Fruit fly (Drosophila melanogaster): ENCODE data around the gene Ankrd49.

The Ankrd49 gene

DNA sequence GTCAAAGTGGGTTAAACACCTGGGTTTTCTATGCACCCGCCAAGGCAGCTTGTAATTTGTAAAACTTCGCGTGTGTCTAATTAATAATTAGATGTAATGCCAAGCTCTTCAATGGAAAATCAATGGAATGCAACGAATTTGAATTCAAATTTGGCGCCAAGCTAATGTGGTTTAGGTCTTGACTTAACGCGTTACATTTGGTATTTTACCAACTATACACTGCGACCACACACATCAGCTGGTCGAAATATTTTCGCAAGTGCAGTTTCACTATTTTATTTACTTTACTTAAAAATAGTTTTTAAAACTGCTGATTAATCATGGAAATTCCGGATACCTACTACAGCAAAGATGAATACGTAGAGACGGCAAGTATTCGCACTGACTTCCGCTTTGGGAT is 1.7 kb downstream of the Ankrd49 start, which contains the start of gene DCTN5-p25:
Gene DCTN5-p25 (plus strand): TSS at position 229 of the 400 bp plus-strand sequence.
- no peak for TF ChIP-seq Jra (GFP tag; optimal IDR thresholded peaks at IDR 0.05)

- TF ChIP-seq h (GFP tag; optimal IDR thresholded peaks at IDR 0.05) (no peak), Jra (GFP tag; optimal IDR thresholded peaks at IDR 0.05) (no peak), Sp1 (GFP tag; optimal IDR thresholded peaks at IDR 0.05) (no peak), woc (GFP tag; optimal IDR thresholded peaks at IDR 0.05) (no peak), Rel (GFP tag; optimal IDR thresholded peaks at IDR 0.05) (no peak), Rel (tag; optimal IDR thresholded peaks at IDR 0.05) (no peak), dmrt93B (GFP tag; optimal IDR thresholded peaks at IDR 0.05) (no peak), tai (GFP tag; optimal IDR thresholded peaks at IDR 0.05) (no peak), Mio (GFP tag; optimal IDR thresholded peaks at IDR 0.05) (no peak)
These were observed 5.4 kb downstream of the Ankrd49 start for dm6 chr2L:15001847-15002246.

- TF ChIP-seq dsf (GFP tag; optimal IDR thresholded peaks at IDR 0.05; ENCODE audit: borderline replicate concordance): no peak
- TF ChIP-seq Dfd (GFP tag; optimal IDR thresholded peaks at IDR 0.05): no peak
- TF ChIP-seq usp (GFP tag; optimal IDR thresholded peaks at IDR 0.05): no peak
- no peak for TF ChIP-seq tai (GFP tag; optimal IDR thresholded peaks at IDR 0.05)
- TF ChIP-seq Mio (GFP tag; optimal IDR thresholded peaks at IDR 0.05): no peak
- TF ChIP-seq CG9705 (GFP tag; optimal IDR thresholded peaks at IDR 0.05): no peak
- no peak for TF ChIP-seq fru (GFP tag; optimal IDR thresholded peaks at IDR 0.05)
These were observed 6.9 kb downstream of the Ankrd49 start for dm6 chr2L:15000360-15000759.

DNA sequence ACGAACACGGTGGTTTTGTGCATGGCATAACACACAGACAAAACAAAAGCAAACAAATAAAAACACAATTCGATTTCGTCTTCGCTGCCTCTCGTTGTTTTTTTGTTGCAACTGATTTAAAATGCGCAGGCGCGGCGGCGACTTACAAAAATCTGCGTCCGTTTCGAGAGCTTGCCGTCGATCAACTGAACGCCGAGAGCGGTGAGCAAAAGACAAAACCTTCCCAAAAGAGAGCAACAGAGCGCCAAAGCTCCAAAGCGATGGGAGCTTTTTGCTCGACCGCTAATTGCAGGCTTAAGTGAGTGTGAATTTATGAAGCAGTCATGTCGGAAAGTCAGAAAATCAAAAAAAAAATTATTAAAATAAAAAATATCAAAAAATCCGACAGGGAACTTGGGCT is 9.9 kb downstream of the Ankrd49 start, which contains the start of gene mol:
Gene mol (minus strand): TSS at position 190 of the 400 bp plus-strand sequence.
- TF ChIP-seq dl (GFP tag; optimal IDR thresholded peaks at IDR 0.05; ENCODE audit: insufficient read depth in 1 of 2, partially characterized antibody in 2 of 2) (peak; percentile 14 to 27), jim (GFP tag; optimal IDR thresholded peaks at IDR 0.05) (peak; percentile 50), Hr83 (GFP tag; optimal IDR thresholded peaks at IDR 0.05; ENCODE audit: poor library complexity, severe bottlenecking) (peak; percentile 16), pan (optimal IDR thresholded peaks at IDR 0.05) (no peak), Abd-B (GFP tag; optimal IDR thresholded peaks at IDR 0.05) (no peak), foxo (GFP tag; optimal IDR thresholded peaks at IDR 0.05) (no peak), Dif (GFP tag; optimal IDR thresholded peaks at IDR 0.05; ENCODE audit: partially characterized antibody) (peak; percentile 57), Vsx2 (GFP tag; optimal IDR thresholded peaks at IDR 0.05; ENCODE audit: partially characterized antibody) (peak; percentile 14), CG9705 (GFP tag; optimal IDR thresholded peaks at IDR 0.05) (no peak), br (GFP tag; optimal IDR thresholded peaks at IDR 0.05) (no peak), Mio (GFP tag; optimal IDR thresholded peaks at IDR 0.05) (no peak), brk (GFP tag; optimal IDR thresholded peaks at IDR 0.05) (no peak), OdsH (GFP tag; optimal IDR thresholded peaks at IDR 0.05) (no peak), Sp1 (GFP tag; optimal IDR thresholded peaks at IDR 0.05) (no peak)

DNA sequence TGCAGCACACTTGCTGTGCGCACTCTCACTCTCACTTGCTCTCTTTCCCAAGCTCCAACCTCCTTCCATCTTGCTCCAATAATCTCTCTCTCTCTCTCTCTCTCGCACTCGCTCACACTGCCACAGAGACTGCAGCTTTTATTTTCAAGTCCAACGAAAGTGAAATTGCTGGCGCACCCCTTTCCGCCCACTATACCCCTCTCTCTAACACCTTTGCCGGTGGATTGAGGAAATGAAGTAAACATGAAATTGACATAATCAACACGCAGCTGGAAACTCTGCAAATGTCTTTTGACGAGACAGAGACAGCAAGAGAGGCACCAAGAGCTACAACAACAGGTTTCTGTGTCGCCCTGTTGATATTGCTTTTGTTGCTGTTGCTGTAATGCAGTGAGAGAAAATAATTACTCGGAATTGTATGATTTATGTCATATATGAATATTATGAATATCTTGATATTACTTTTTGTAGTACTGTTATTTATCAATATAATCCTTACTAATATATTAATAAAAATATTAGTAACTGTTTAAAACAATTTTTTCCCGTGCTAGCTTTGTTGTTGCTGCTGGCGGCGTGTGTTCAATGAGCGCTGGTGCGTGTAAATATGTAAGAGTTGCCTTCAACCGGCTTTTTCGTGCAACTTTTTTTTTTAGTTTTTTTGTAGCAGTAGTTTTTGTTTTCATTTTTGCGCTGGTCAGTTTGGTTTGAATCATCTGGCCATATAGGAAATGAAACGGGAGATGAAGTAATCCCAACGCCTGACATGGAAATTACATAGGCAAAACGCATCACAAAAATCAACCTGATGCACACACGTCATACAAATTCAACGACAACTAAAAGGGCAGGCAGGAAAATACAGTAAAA is 11.4 kb downstream of the Ankrd49 start:
- TF ChIP-seq ey (GFP tag; optimal IDR thresholded peaks at IDR 0.05) (peak; percentile 60), Hr78 (GFP tag; optimal IDR thresholded peaks at IDR 0.05) (no peak), foxo (GFP tag; optimal IDR thresholded peaks at IDR 0.05) (peak in 1 of 2 experiments; percentile 88), Myc (optimal IDR thresholded peaks at IDR 0.05) (no peak), Hr83 (GFP tag; optimal IDR thresholded peaks at IDR 0.05; ENCODE audit: poor library complexity, severe bottlenecking) (no peak), h (GFP tag; optimal IDR thresholded peaks at IDR 0.05) (peak; percentile 83), rgr (GFP tag; optimal IDR thresholded peaks at IDR 0.05) (peak; percentile 89), sv (GFP tag; optimal IDR thresholded peaks at IDR 0.05) (peak; percentile 85), psq (GFP tag; optimal IDR thresholded peaks at IDR 0.05) (peak; percentile 82), Rel (GFP tag; optimal IDR thresholded peaks at IDR 0.05) (peak; percentile 80), Rel (tag; optimal IDR thresholded peaks at IDR 0.05) (no peak), lola (GFP tag; optimal IDR thresholded peaks at IDR 0.05) (no peak), CG9705 (GFP tag; optimal IDR thresholded peaks at IDR 0.05) (peak; percentile 45), fru (GFP tag; optimal IDR thresholded peaks at IDR 0.05) (peak; percentile 57), dsf (GFP tag; optimal IDR thresholded peaks at IDR 0.05; ENCODE audit: borderline replicate concordance) (no peak), HLH106 (tag; optimal IDR thresholded peaks at IDR 0.05) (peak; percentile 88), Mio (GFP tag; optimal IDR thresholded peaks at IDR 0.05) (no peak), Vsx2 (GFP tag; optimal IDR thresholded peaks at IDR 0.05; ENCODE audit: partially characterized antibody) (peak; percentile 15), OdsH (GFP tag; optimal IDR thresholded peaks at IDR 0.05) (peak; percentile 90), CrebA (GFP tag; optimal IDR thresholded peaks at IDR 0.05; ENCODE audit: borderline replicate concordance) (peak; percentile 34), br (GFP tag; optimal IDR thresholded peaks at IDR 0.05) (peak; percentile 70), Abd-B (GFP tag; optimal IDR thresholded peaks at IDR 0.05) (no peak), Hnf4 (GFP tag; optimal IDR thresholded peaks at IDR 0.05) (peak; percentile 55), dmrt93B (GFP tag; optimal IDR thresholded peaks at IDR 0.05) (peak; percentile 75), woc (GFP tag; optimal IDR thresholded peaks at IDR 0.05) (peak; percentile 31), dl (GFP tag; optimal IDR thresholded peaks at IDR 0.05; ENCODE audit: insufficient read depth in 1 of 2, partially characterized antibody in 2 of 2) (peak in 1 of 2 experiments; percentile 59), Jra (GFP tag; optimal IDR thresholded peaks at IDR 0.05) (peak; percentile 36), Dfd (GFP tag; optimal IDR thresholded peaks at IDR 0.05) (no peak), N (GFP tag; optimal IDR thresholded peaks at IDR 0.05) (no peak), tai (GFP tag; optimal IDR thresholded peaks at IDR 0.05) (no peak), brk (GFP tag; optimal IDR thresholded peaks at IDR 0.05) (peak; percentile 72), usp (GFP tag; optimal IDR thresholded peaks at IDR 0.05) (no peak), Dif (GFP tag; optimal IDR thresholded peaks at IDR 0.05; ENCODE audit: partially characterized antibody) (peak; percentile 62)
